Fruit fly (Drosophila melanogaster): ENCODE results near the gene Sc2.

The Sc2 gene

dm6 chr3L:3949205-3949604 is 45.9 kb downstream of the Sc2 start, which contains the start of gene CG14983:
Gene CG14983, minus strand, starts transcription at chr3L:3949305.
- no peak for TF ChIP-seq psq (optimal IDR thresholded peaks at IDR 0.05)
- no peak for TF ChIP-seq EcR (GFP tag; optimal IDR thresholded peaks at IDR 0.05)
- no peak for TF ChIP-seq pan (optimal IDR thresholded peaks at IDR 0.05)
- no peak for TF ChIP-seq CG8478 (optimal IDR thresholded peaks at IDR 0.05)
- no peak for TF ChIP-seq Dll (optimal IDR thresholded peaks at IDR 0.05)
- no peak for TF ChIP-seq usp (GFP tag; optimal IDR thresholded peaks at IDR 0.05)

- TF ChIP-seq pan (optimal IDR thresholded peaks at IDR 0.05), result no peak
- TF ChIP-seq Dll (optimal IDR thresholded peaks at IDR 0.05), result no peak
- no peak for TF ChIP-seq psq (optimal IDR thresholded peaks at IDR 0.05)
- no peak for TF ChIP-seq EcR (GFP tag; optimal IDR thresholded peaks at IDR 0.05)
- no peak for TF ChIP-seq CG8478 (optimal IDR thresholded peaks at IDR 0.05)
- no peak for TF ChIP-seq usp (GFP tag; optimal IDR thresholded peaks at IDR 0.05)
Measured at dm6 chr3L:3951875-3952274, 48.6 kb downstream of the Sc2 start.

dm6 chr3L:3952468-3952867 is 49.2 kb downstream of the Sc2 start, which contains the start of gene CG14984:
Gene CG14984, minus strand, starts transcription at chr3L:3952550.
- TF ChIP-seq EcR (GFP tag; optimal IDR thresholded peaks at IDR 0.05) (no peak), usp (GFP tag; optimal IDR thresholded peaks at IDR 0.05) (no peak), Dll (optimal IDR thresholded peaks at IDR 0.05) (no peak), pan (optimal IDR thresholded peaks at IDR 0.05) (no peak), CG8478 (optimal IDR thresholded peaks at IDR 0.05) (no peak), psq (optimal IDR thresholded peaks at IDR 0.05) (no peak)
